Worm (Caenorhabditis elegans): ENCODE data around the gene cdr-4.

DNA sequence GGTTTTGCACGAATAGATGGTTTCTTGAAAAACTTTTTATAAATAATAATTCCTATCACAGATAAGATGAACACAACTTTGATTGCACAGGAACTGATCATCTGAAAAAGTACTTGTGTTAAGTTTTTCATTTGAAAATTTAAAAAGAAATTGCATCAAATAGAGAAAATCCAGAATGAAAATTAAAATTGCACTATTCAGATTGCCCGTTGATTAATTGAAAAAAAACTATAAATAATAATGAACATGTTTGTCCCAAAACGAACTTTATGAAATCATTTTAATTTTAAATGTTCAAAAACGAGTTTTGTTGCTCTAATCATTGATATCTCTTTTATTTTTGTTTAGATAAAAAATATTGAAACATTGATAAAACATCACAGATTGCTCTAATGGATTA, 8.9 kb upstream of the cdr-4 start, which contains the start of gene cdr-3:
- TF ChIP-seq ceh-39 (tag; optimal IDR thresholded peaks at IDR 0.05): no peak
- no peak for TF ChIP-seq elt-3 (tag; optimal IDR thresholded peaks at IDR 0.05)
- TF ChIP-seq bed-3 (GFP tag; optimal IDR thresholded peaks at IDR 0.05): no peak
- TF ChIP-seq sem-2 (GFP tag; optimal IDR thresholded peaks at IDR 0.05): no peak
- no peak for TF ChIP-seq nhr-28 (tag; optimal IDR thresholded peaks at IDR 0.05)
